Fruit fly (Drosophila melanogaster) whole organism, embryonic: ENCODE measurements around the gene Pino.
A peak's percentile ranks its signal among the peaks of the same experiment; 100 is the strongest.

Experiments used
- Adf1 ChIP-seq: fragments of 200-800 bp; sonication (Bioruptor generic); IDR thresholded peaks from 2 replicates; pipeline ENCODE4 v1.3.6; 2022; ENCODE audit warnings: missing biosample characterization, missing genetic modification characterization
- Atf3 ChIP-seq: fragments of 200-800 bp; sonication (Bioruptor generic); optimal IDR thresholded peaks from 3 replicates; lab custom pipeline; 2016; ENCODE audit warnings: missing biosample characterization, missing genetic modification characterization
- Bdp1 ChIP-seq: fragments of 200-800 bp; sonication (Bioruptor generic); optimal IDR thresholded peaks from 3 replicates; lab custom pipeline; 2016; ENCODE audit warnings: missing biosample characterization, missing genetic modification characterization
- CG15601 ChIP-seq: fragments of 200-800 bp; sonication (Bioruptor generic); optimal IDR thresholded peaks from 3 replicates; lab custom pipeline; 2019; ENCODE audit warnings: missing biosample characterization, mild to moderate bottlenecking, missing genetic modification characterization, moderate library complexity
- CG16813 ChIP-seq: fragments of 200-800 bp; sonication (Bioruptor generic); IDR thresholded peaks from 3 replicates; pipeline ENCODE4 v1.3.6; 2022; ENCODE audit warnings: missing biosample characterization, missing genetic modification characterization; ENCODE audit not compliant: partially characterized antibody
- CG17328 ChIP-seq: fragments of 200-800 bp; sonication (Bioruptor generic); IDR thresholded peaks from 2 replicates; pipeline ENCODE4 v1.3.6; 2022; ENCODE audit warnings: missing biosample characterization, missing genetic modification characterization
- CG17385 ChIP-seq: fragments of 200-800 bp; sonication (Bioruptor generic); optimal IDR thresholded peaks from 3 replicates; lab custom pipeline; 2018; ENCODE audit warnings: missing biosample characterization, mild to moderate bottlenecking, missing genetic modification characterization
- CG1832 ChIP-seq: fragments of 200-800 bp; sonication (Bioruptor generic); optimal IDR thresholded peaks from 2 replicates; lab custom pipeline; 2017; ENCODE audit warnings: missing biosample characterization, mild to moderate bottlenecking, missing genetic modification characterization, inconsistent platforms
- CG18599 ChIP-seq: fragments of 200-800 bp; sonication (Bioruptor generic); optimal IDR thresholded peaks from 3 replicates; lab custom pipeline; 2017; ENCODE audit warnings: missing biosample characterization, missing genetic modification characterization, mild to moderate bottlenecking, moderate library complexity, missing genetic modification reagents
- CG3065 ChIP-seq: fragments of 200-800 bp; sonication (Bioruptor generic); optimal IDR thresholded peaks from 2 replicates; lab custom pipeline; 2016; ENCODE audit warnings: missing biosample characterization, missing genetic modification characterization
- CG3407 ChIP-seq: fragments of 200-800 bp; sonication (Bioruptor generic); optimal IDR thresholded peaks from 2 replicates; lab custom pipeline; 2018; ENCODE audit warnings: missing biosample characterization, mild to moderate bottlenecking, missing genetic modification characterization
- CG34376 ChIP-seq: fragments of 200-800 bp; sonication (Bioruptor generic); optimal IDR thresholded peaks from 2 replicates; lab custom pipeline; 2018; ENCODE audit warnings: missing biosample characterization, mild to moderate bottlenecking, missing genetic modification characterization
- CG4730 ChIP-seq: fragments of 200-800 bp; sonication (Bioruptor generic); IDR thresholded peaks from 2 replicates; pipeline ENCODE4 v1.3.6; 2022; ENCODE audit warnings: missing biosample characterization, missing genetic modification characterization
- CG6683 ChIP-seq: fragments of 200-800 bp; sonication (Bioruptor generic); optimal IDR thresholded peaks from 2 replicates; lab custom pipeline; 2017; ENCODE audit warnings: missing biosample characterization, mild to moderate bottlenecking, missing genetic modification characterization, missing genetic modification reagents
- CG8281 ChIP-seq: fragments of 200-800 bp; sonication (Bioruptor generic); optimal IDR thresholded peaks from 2 replicates; lab custom pipeline; 2018; ENCODE audit warnings: missing biosample characterization, mild to moderate bottlenecking, missing genetic modification characterization, moderate library complexity
- CG8478 ChIP-seq: fragments of >200 bp; optimal IDR thresholded peaks from 2 replicates; lab custom pipeline; 2018
- CG8765 ChIP-seq: fragments of 200-800 bp; sonication (Bioruptor generic); IDR thresholded peaks from 2 replicates; pipeline ENCODE4 v1.3.6; 2022; ENCODE audit warnings: missing biosample characterization, missing genetic modification characterization
- CG9876 ChIP-seq: fragments of 200-800 bp; sonication (Bioruptor generic); optimal IDR thresholded peaks from 2 replicates; lab custom pipeline; 2016; ENCODE audit warnings: missing biosample characterization, missing genetic modification characterization
- D ChIP-seq, 2 experiments: fragments of 200-800 bp in 1 of 2; fragments of >200 bp in 1 of 2; sonication (Bioruptor generic) in 1 of 2; optimal IDR thresholded peaks; 2 replicates in 1 of 2; 3 replicates in 1 of 2; lab custom pipeline; 2017; ENCODE audit warnings: mild to moderate bottlenecking in 1 of 2, missing biosample characterization in 1 of 2, missing genetic modification characterization in 1 of 2, missing genetic modification reagents in 1 of 2
- Deaf1 ChIP-seq: fragments of 200-800 bp; optimal IDR thresholded peaks from 3 replicates; lab custom pipeline; 2019; ENCODE audit warnings: missing biosample characterization, mild to moderate bottlenecking, missing genetic modification characterization, moderate library complexity
- HmgD ChIP-seq: fragments of 200-800 bp; sonication (Bioruptor generic); optimal IDR thresholded peaks from 3 replicates; lab custom pipeline; 2016; ENCODE audit warnings: missing biosample characterization, missing genetic modification characterization
- Hr3 ChIP-seq: fragments of 200-800 bp; sonication (Bioruptor generic); optimal IDR thresholded peaks from 3 replicates; lab custom pipeline; 2016; ENCODE audit warnings: missing biosample characterization, missing genetic modification characterization
- Max ChIP-seq: fragments of 200-800 bp; sonication (Bioruptor generic); optimal IDR thresholded peaks from 2 replicates; lab custom pipeline; 2016; ENCODE audit warnings: missing biosample characterization, mild to moderate bottlenecking, missing genetic modification characterization
- Nf-YB ChIP-seq: fragments of 200-800 bp; sonication (Bioruptor generic); optimal IDR thresholded peaks from 3 replicates; lab custom pipeline; 2019; ENCODE audit warnings: missing biosample characterization, mild to moderate bottlenecking, missing genetic modification characterization, moderate library complexity
- Side ChIP-seq: fragments of 200-800 bp; sonication (Bioruptor generic); optimal IDR thresholded peaks from 2 replicates; lab custom pipeline; 2016; ENCODE audit warnings: missing biosample characterization, missing genetic modification characterization
- Sry-β ChIP-seq: fragments of 200-800 bp; sonication (Bioruptor generic); optimal IDR thresholded peaks from 2 replicates; lab custom pipeline; 2018; ENCODE audit warnings: missing biosample characterization, mild to moderate bottlenecking, missing genetic modification characterization, moderate library complexity
- TFAM ChIP-seq: fragments of 200-800 bp; sonication (Bioruptor generic); optimal IDR thresholded peaks from 2 replicates; lab custom pipeline; 2017; ENCODE audit warnings: missing biosample characterization, missing genetic modification characterization, inconsistent platforms
- Trl ChIP-seq, 3 experiments: fragments of >200 bp in 2 of 3; fragments of 200-800 bp in 1 of 3; sonication (Bioruptor generic) in 1 of 3; optimal IDR thresholded peaks; 2 replicates in 1 of 3; 3 replicates in 2 of 3; lab custom pipeline; 2016 to 2017; ENCODE audit warnings: missing biosample characterization in 1 of 3, missing genetic modification characterization in 1 of 3
- abd-A ChIP-seq: fragments of 200-800 bp; sonication (Bioruptor generic); optimal IDR thresholded peaks from 3 replicates; lab custom pipeline; 2019; ENCODE audit warnings: missing biosample characterization, mild to moderate bottlenecking, missing genetic modification characterization, moderate library complexity
- ac ChIP-seq: fragments of 200-800 bp; sonication (Bioruptor generic); optimal IDR thresholded peaks from 3 replicates; lab custom pipeline; 2017; ENCODE audit warnings: missing biosample characterization, mild to moderate bottlenecking, missing genetic modification characterization
- al ChIP-seq: fragments of 200-800 bp; sonication (Bioruptor generic); IDR thresholded peaks from 2 replicates; pipeline ENCODE4 v1.3.6; 2022; ENCODE audit warnings: missing biosample characterization, missing genetic modification characterization
- bowl ChIP-seq: fragments of 200-800 bp; sonication (Bioruptor generic); IDR thresholded peaks from 2 replicates; pipeline ENCODE4 v1.3.6; 2022; ENCODE audit warnings: missing biosample characterization, missing genetic modification characterization
- cato ChIP-seq: fragments of 200-800 bp; sonication (Bioruptor generic); optimal IDR thresholded peaks from 2 replicates; lab custom pipeline; 2016; ENCODE audit warnings: missing biosample characterization, missing genetic modification characterization, borderline replicate concordance
- chinmo ChIP-seq: fragments of 200-800 bp; sonication (Bioruptor generic); IDR thresholded peaks from 4 replicates; pipeline ENCODE4 v1.3.6; 2022; ENCODE audit warnings: missing biosample characterization, missing genetic modification characterization; ENCODE audit not compliant: partially characterized antibody
- en ChIP-seq: fragments of 200-800 bp; sonication (Bioruptor generic); optimal IDR thresholded peaks from 2 replicates; lab custom pipeline; 2016; ENCODE audit warnings: missing biosample characterization, missing genetic modification characterization
- grn ChIP-seq: fragments of 200-800 bp; sonication (Bioruptor generic); optimal IDR thresholded peaks from 3 replicates; lab custom pipeline; 2017; ENCODE audit warnings: missing biosample characterization, missing genetic modification characterization
- ham ChIP-seq: fragments of 200-800 bp; sonication (Bioruptor generic); IDR thresholded peaks from 2 replicates; pipeline ENCODE4 v1.3.6; 2022; ENCODE audit warnings: missing biosample characterization, missing genetic modification characterization
- onecut ChIP-seq: fragments of 200-800 bp; sonication (Bioruptor generic); IDR thresholded peaks from 2 replicates; pipeline ENCODE4 v1.3.6; 2022; ENCODE audit warnings: missing biosample characterization, missing genetic modification characterization
- pan ChIP-seq, 4 experiments: fragments of >200 bp in 3 of 4; fragments of 200-800 bp in 1 of 4; sonication (Bioruptor generic) in 1 of 4; optimal IDR thresholded peaks in 3 of 4; IDR thresholded peaks in 1 of 4; 2 replicates each; pipeline versions ENCODE4 v1.3.6 to Lab custom; 2017 to 2022; ENCODE audit warnings: missing biosample characterization in 2 of 4, missing genetic modification characterization in 2 of 4, mixed read lengths in 1 of 4
- pum ChIP-seq: fragments of 200-800 bp; sonication (Bioruptor generic); optimal IDR thresholded peaks from 2 replicates; lab custom pipeline; 2016; ENCODE audit warnings: missing biosample characterization, missing genetic modification characterization
- scrt ChIP-seq: fragments of 200-800 bp; sonication (Bioruptor generic); optimal IDR thresholded peaks from 2 replicates; lab custom pipeline; 2018; ENCODE audit warnings: missing biosample characterization, mild to moderate bottlenecking, missing genetic modification characterization, moderate library complexity
- sd ChIP-seq: fragments of 200-800 bp; sonication (Bioruptor generic); optimal IDR thresholded peaks from 3 replicates; lab custom pipeline; 2018; ENCODE audit warnings: missing biosample characterization, mild to moderate bottlenecking, missing genetic modification characterization, moderate library complexity
- sob ChIP-seq: fragments of 200-800 bp; sonication (Bioruptor generic); IDR thresholded peaks from 2 replicates; pipeline ENCODE4 v1.3.6; 2022; ENCODE audit warnings: missing biosample characterization, missing genetic modification characterization
- tap ChIP-seq: fragments of 200-800 bp; optimal IDR thresholded peaks from 3 replicates; lab custom pipeline; 2019; ENCODE audit warnings: missing biosample characterization, mild to moderate bottlenecking, missing genetic modification characterization, moderate library complexity
- trh ChIP-seq: fragments of 200-800 bp; sonication (Bioruptor generic); optimal IDR thresholded peaks from 2 replicates; lab custom pipeline; 2016; ENCODE audit warnings: missing biosample characterization, missing genetic modification characterization
- tx ChIP-seq: fragments of 200-800 bp; sonication (Bioruptor generic); optimal IDR thresholded peaks from 2 replicates; lab custom pipeline; 2016; ENCODE audit warnings: missing biosample characterization, missing genetic modification characterization
- unc-4 ChIP-seq: fragments of 200-800 bp; sonication (Bioruptor generic); IDR thresholded peaks from 2 replicates; pipeline ENCODE4 v1.3.6; 2022; ENCODE audit warnings: missing biosample characterization, missing genetic modification characterization; ENCODE audit not compliant: partially characterized antibody
- usp ChIP-seq: fragments of >200 bp; optimal IDR thresholded peaks from 2 replicates; lab custom pipeline; 2017; ENCODE audit warnings: missing biosample characterization, missing genetic modification characterization
- wek ChIP-seq: fragments of 200-800 bp; sonication (Bioruptor generic); optimal IDR thresholded peaks from 3 replicates; lab custom pipeline; 2018; ENCODE audit warnings: missing biosample characterization, mild to moderate bottlenecking, missing genetic modification characterization, moderate library complexity

Pino gene

dm6 chr2L:1134011-1134743, 5.4 kb upstream of the Pino start, which contains the start of the genes Iris and CG4577:
Iris (minus strand) TSS chr2L:1134098.
CG4577 (plus strand) TSS chr2L:1134693.
- TF ChIP-seq Bdp1 (no peak), Sry-β (no peak), CG8478 (lab: Kevin White, UChicago) (no peak), onecut (GFP tag; lab: Robert Waterston, UW) (no peak), sob (GFP tag; lab: Robert Waterston, UW) (no peak), cato (GFP tag; lab: Kevin White, UChicago) (no peak), en (GFP tag; lab: Kevin White, UChicago) (no peak), CG17385 (no peak), CG1832 (GFP tag; lab: Kevin White, UChicago) (no peak), bowl (no peak), unc-4 (GFP tag; lab: Robert Waterston, UW) (no peak), CG17328 (GFP tag; lab: Robert Waterston, UW) (no peak), CG3407 (GFP tag; lab: Kevin White, UChicago) (no peak), Hr3 (GFP tag; lab: Kevin White, UChicago) (no peak), Deaf1 (tag; lab: Kevin White, UChicago) (peak; percentile 15), ac (GFP tag; lab: Kevin White, UChicago) (no peak), Adf1 (GFP tag; lab: Robert Waterston, UW) (no peak), sd (tag; lab: Kevin White, UChicago) (no peak), abd-A (tag; lab: Kevin White, UChicago) (peak; percentile 9), chinmo (GFP tag; lab: Robert Waterston, UW) (0 out of 4 replicates have a peak, but pooled peaks have one; percentile 11), scrt (peak; percentile 83), wek (no peak), pum (no peak), tx (GFP tag; lab: Kevin White, UChicago) (no peak), CG8281 (no peak), grn (GFP tag; lab: Kevin White, UChicago) (no peak), CG4730 (no peak), D (optimal IDR thresholded peaks at IDR 0.05; lab: Kevin White, UChicago) (no peak), D (GFP tag; optimal IDR thresholded peaks at IDR 0.05; lab: Kevin White, UChicago) (no peak), tap (tag; lab: Kevin White, UChicago) (no peak), al (no peak), CG34376 (GFP tag; lab: Kevin White, UChicago) (no peak), HmgD (GFP tag; lab: Kevin White, UChicago) (no peak), CG16813 (GFP tag; lab: Robert Waterston, UW) (no peak), Side (GFP tag; lab: Kevin White, UChicago) (no peak), CG3065 (no peak), TFAM (GFP tag; lab: Kevin White, UChicago) (no peak), CG18599 (peak; percentile 16), CG15601 (tag; lab: Kevin White, UChicago) (no peak), Nf-YB (GFP tag; lab: Kevin White, UChicago) (no peak), Trl (optimal IDR thresholded peaks at IDR 0.05; lab: Kevin White, UChicago) (no peak), Trl (GFP tag; optimal IDR thresholded peaks at IDR 0.05; lab: Kevin White, UChicago) (no peak), ham (no peak), Atf3 (GFP tag; lab: Kevin White, UChicago) (no peak), CG6683 (GFP tag; lab: Kevin White, UChicago) (no peak), trh (GFP tag; lab: Kevin White, UChicago) (no peak), usp (GFP tag; lab: Kevin White, UChicago) (no peak), CG9876 (no peak), pan (optimal IDR thresholded peaks at IDR 0.05; lab: Kevin White, UChicago) (no peak), pan (GFP tag; optimal IDR thresholded peaks at IDR 0.05 in 1 of 2, IDR thresholded peaks at IDR 0.05 in 1 of 2) (no peak), CG8765 (no peak), Max (GFP tag; lab: Kevin White, UChicago) (no peak)
